Worm (Caenorhabditis elegans) whole organism, L4 larva: Measurements from ENCODE around the gene srx-131.

Source experiments
- D1046.2 ChIP-seq: fragments of 200-800 bp; sonication (Bioruptor generic); IDR thresholded peaks from 2 replicates; pipeline ENCODE4 v1.3.6; 2022; ENCODE audit warnings: missing genetic modification characterization, missing compliant biosample characterization
- T20F7.1 ChIP-seq: fragments of 200-800 bp; sonication (Bioruptor generic); optimal IDR thresholded peaks from 2 replicates; lab custom pipeline; 2018; ENCODE audit warnings: mild to moderate bottlenecking, missing genetic modification characterization, missing compliant biosample characterization
- T26A8.4 ChIP-seq: fragments of 200-800 bp; sonication (Bioruptor generic); IDR thresholded peaks from 2 replicates; pipeline ENCODE4 v1.3.6; 2022; ENCODE audit warnings: missing genetic modification characterization, missing compliant biosample characterization
- Y105C5A.15 ChIP-seq: fragments of 200-800 bp; sonication (Bioruptor generic); IDR thresholded peaks from 2 replicates; pipeline ENCODE4 v1.3.6; 2022; ENCODE audit warnings: missing genetic modification characterization, missing compliant biosample characterization
- Y75B8A.6 ChIP-seq: fragments of 200-800 bp; sonication (Bioruptor generic); IDR thresholded peaks from 2 replicates; pipeline ENCODE4 v1.3.6; 2022; ENCODE audit warnings: missing genetic modification reagents, missing genetic modification characterization, missing compliant biosample characterization
- ZK337.2 ChIP-seq: fragments of 200-800 bp; sonication (Bioruptor generic); IDR thresholded peaks from 2 replicates; pipeline ENCODE4 v1.3.6; 2022; ENCODE audit warnings: missing genetic modification reagents, missing genetic modification characterization, missing compliant biosample characterization
- aly-2 ChIP-seq: sonication (generic microtip); optimal IDR thresholded peaks from 2 replicates; lab custom pipeline; 2018; ENCODE audit warnings: missing biosample characterization, missing genetic modification characterization
- ama-1 ChIP-seq: fragments of 150-350 bp; optimal IDR thresholded peaks from 2 replicates; lab custom pipeline; 2014; ENCODE audit warnings: inconsistent platforms, mixed read lengths
- arid-1 ChIP-seq: fragments of 200-800 bp; sonication (Bioruptor generic); conservative IDR thresholded peaks from 2 replicates; pipeline ENCODE4 v1.3.6; 2022; ENCODE audit warnings: missing genetic modification reagents, missing genetic modification characterization, missing compliant biosample characterization
- attf-4 ChIP-seq: sonication (generic microtip); optimal IDR thresholded peaks from 3 replicates; lab custom pipeline; 2017; ENCODE audit warnings: missing biosample characterization, missing genetic modification characterization
- ceh-28 ChIP-seq: fragments of 150-350 bp; optimal IDR thresholded peaks from 2 replicates; lab custom pipeline; 2014; ENCODE audit warnings: missing biosample characterization, missing genetic modification reagents, missing genetic modification characterization
- ceh-44 ChIP-seq: fragments of 200-800 bp; sonication (Bioruptor generic); IDR thresholded peaks from 2 replicates; pipeline ENCODE4 v1.3.6; 2022; ENCODE audit warnings: missing genetic modification reagents, missing genetic modification characterization, missing compliant biosample characterization
- ceh-82 ChIP-seq: sonication (generic microtip); optimal IDR thresholded peaks from 2 replicates; lab custom pipeline; 2017; ENCODE audit warnings: missing biosample characterization, missing genetic modification characterization
- ces-1 ChIP-seq: fragments of 150-350 bp; sonication (generic microtip); optimal IDR thresholded peaks from 4 replicates; lab custom pipeline; 2014; ENCODE audit warnings: missing biosample characterization, missing genetic modification reagents, missing genetic modification characterization
- cey-2 ChIP-seq: sonication (generic microtip); optimal IDR thresholded peaks from 3 replicates; lab custom pipeline; 2017; ENCODE audit warnings: missing genetic modification characterization, mild to moderate bottlenecking, missing compliant biosample characterization, antibody characterized with exemption, borderline replicate concordance; ENCODE audit not compliant: insufficient read depth
- ctbp-1 ChIP-seq: fragments of 200-800 bp; sonication (Bioruptor generic); IDR thresholded peaks from 2 replicates; pipeline ENCODE4 v1.3.6; 2022; ENCODE audit warnings: missing genetic modification reagents, missing genetic modification characterization, missing compliant biosample characterization
- dmd-8 ChIP-seq: fragments of 200-800 bp; sonication (Bioruptor generic); IDR thresholded peaks from 2 replicates; pipeline ENCODE4 v1.3.6; 2022; ENCODE audit warnings: missing genetic modification characterization, missing compliant biosample characterization
- dpl-1 ChIP-seq: fragments of 150-350 bp; optimal IDR thresholded peaks from 2 replicates; lab custom pipeline; 2014; ENCODE audit warnings: missing biosample characterization, missing genetic modification reagents, missing genetic modification characterization
- egl-27 ChIP-seq: sonication (generic microtip); optimal IDR thresholded peaks from 3 replicates; lab custom pipeline; 2017; ENCODE audit warnings: missing biosample characterization, missing genetic modification reagents, missing genetic modification characterization
- egl-43 ChIP-seq: fragments of 200-800 bp; sonication (Bioruptor generic); IDR thresholded peaks from 2 replicates; pipeline ENCODE4 v1.3.6; 2022; ENCODE audit warnings: missing genetic modification reagents, missing genetic modification characterization, missing compliant biosample characterization
- gei-8 ChIP-seq: fragments of 200-800 bp; sonication (Bioruptor generic); optimal IDR thresholded peaks from 2 replicates; lab custom pipeline; 2018; ENCODE audit warnings: mild to moderate bottlenecking, missing genetic modification characterization, missing compliant biosample characterization
- hlh-30 ChIP-seq: sonication (generic microtip); optimal IDR thresholded peaks from 2 replicates; lab custom pipeline; 2017; ENCODE audit warnings: antibody characterized with exemption, mild to moderate bottlenecking, missing genetic modification characterization, missing compliant biosample characterization; ENCODE audit not compliant: insufficient read depth
- hmg-1.1 ChIP-seq: fragments of 200-800 bp; sonication (Bioruptor generic); IDR thresholded peaks from 2 replicates; pipeline ENCODE4 v1.3.6; 2022; ENCODE audit warnings: missing genetic modification reagents, missing genetic modification characterization, missing compliant biosample characterization
- jun-1 ChIP-seq: fragments of 150-350 bp; optimal IDR thresholded peaks from 2 replicates; lab custom pipeline; 2014; ENCODE audit warnings: missing biosample characterization, missing genetic modification reagents, missing genetic modification characterization
- lin-13 ChIP-seq: fragments of 150-350 bp; optimal IDR thresholded peaks from 2 replicates; lab custom pipeline; 2014; ENCODE audit warnings: missing biosample characterization, missing genetic modification reagents, missing genetic modification characterization
- lin-29 ChIP-seq: fragments of 200-800 bp; sonication (Bioruptor generic); IDR thresholded peaks from 2 replicates; pipeline ENCODE4 v1.3.6; 2022; ENCODE audit warnings: missing genetic modification reagents, missing genetic modification characterization, missing compliant biosample characterization
- lsy-2 ChIP-seq, 2 experiments: fragments of 150-350 bp in 1 of 2; sonication (generic microtip) in 1 of 2; optimal IDR thresholded peaks; 2 replicates each; lab custom pipeline; 2014 to 2017; ENCODE audit warnings: missing biosample characterization in 2 of 2, missing genetic modification characterization in 2 of 2
- nhr-10 ChIP-seq: fragments of 150-350 bp; optimal IDR thresholded peaks from 2 replicates; lab custom pipeline; 2014; ENCODE audit warnings: missing biosample characterization, missing genetic modification characterization
- nhr-11 ChIP-seq: fragments of 150-350 bp; optimal IDR thresholded peaks from 2 replicates; lab custom pipeline; 2014; ENCODE audit warnings: missing biosample characterization, missing genetic modification characterization
- nhr-237 ChIP-seq: sonication (generic microtip); optimal IDR thresholded peaks from 2 replicates; lab custom pipeline; 2017; ENCODE audit warnings: missing biosample characterization, missing genetic modification characterization
- nhr-25 ChIP-seq: sonication (generic microtip); optimal IDR thresholded peaks from 2 replicates; lab custom pipeline; 2017; ENCODE audit warnings: missing genetic modification characterization, mild to moderate bottlenecking, missing compliant biosample characterization, antibody characterized with exemption, moderate library complexity, borderline replicate concordance; ENCODE audit not compliant: insufficient read depth
- nhr-28 ChIP-seq: fragments of 150-350 bp; optimal IDR thresholded peaks from 2 replicates; lab custom pipeline; 2014; ENCODE audit warnings: missing biosample characterization, missing genetic modification characterization
- nhr-41 ChIP-seq: fragments of 200-800 bp; sonication (Bioruptor generic); IDR thresholded peaks from 2 replicates; pipeline ENCODE4 v1.3.6; 2022; ENCODE audit warnings: missing genetic modification reagents, missing genetic modification characterization, missing compliant biosample characterization
- nhr-6 ChIP-seq: fragments of 150-350 bp; optimal IDR thresholded peaks from 2 replicates; lab custom pipeline; 2014; ENCODE audit warnings: missing biosample characterization, missing genetic modification characterization
- nhr-76 ChIP-seq: fragments of 150-350 bp; optimal IDR thresholded peaks from 2 replicates; lab custom pipeline; 2014; ENCODE audit warnings: missing biosample characterization, missing genetic modification characterization
- nhr-77 ChIP-seq: fragments of 150-350 bp; optimal IDR thresholded peaks from 2 replicates; lab custom pipeline; 2014; ENCODE audit warnings: missing biosample characterization, missing genetic modification characterization
- rbr-2 ChIP-seq: sonication (generic microtip); optimal IDR thresholded peaks from 2 replicates; lab custom pipeline; 2016; ENCODE audit warnings: missing genotype, missing genetic modification characterization, missing compliant biosample characterization
- saeg-2 ChIP-seq: fragments of 200-800 bp; sonication (Bioruptor generic); IDR thresholded peaks from 2 replicates; pipeline ENCODE4 v1.3.6; 2022; ENCODE audit warnings: missing genetic modification reagents, missing genetic modification characterization, missing compliant biosample characterization
- sdz-12 ChIP-seq: fragments of 200-800 bp; sonication (Bioruptor generic); optimal IDR thresholded peaks from 2 replicates; lab custom pipeline; 2018; ENCODE audit warnings: mild to moderate bottlenecking, missing genetic modification characterization, missing compliant biosample characterization
- tag-97 ChIP-seq: fragments of 200-800 bp; sonication (Bioruptor generic); IDR thresholded peaks from 2 replicates; pipeline ENCODE4 v1.3.6; 2022; ENCODE audit warnings: missing genetic modification characterization, missing compliant biosample characterization
- tra-1 ChIP-seq: fragments of 200-800 bp; sonication (Bioruptor generic); IDR thresholded peaks from 2 replicates; pipeline ENCODE4 v1.3.6; 2022; ENCODE audit warnings: missing genetic modification reagents, missing genetic modification characterization, missing compliant biosample characterization
- unc-130 ChIP-seq: sonication (generic microtip); optimal IDR thresholded peaks from 2 replicates; lab custom pipeline; 2016; ENCODE audit warnings: missing genetic modification reagents, missing genetic modification characterization, missing compliant biosample characterization
- unc-62 ChIP-seq, 3 experiments: fragments of 150-350 bp in 1 of 3; sonication (generic microtip); optimal IDR thresholded peaks in 2 of 3; peaks in 1 of 3; 1 replicate in 1 of 3; 2 replicates in 2 of 3; lab custom pipeline; 2014 to 2017; ENCODE audit warnings: missing biosample characterization in 3 of 3, missing genetic modification characterization in 3 of 3, missing genetic modification reagents in 3 of 3, missing genotype in 1 of 3
- ztf-11 ChIP-seq: fragments of 150-350 bp; optimal IDR thresholded peaks from 2 replicates; lab custom pipeline; 2014; ENCODE audit warnings: missing biosample characterization, missing genetic modification characterization

srx-131 gene

ce11 chrV:13869551-13869950 lies 24.3 kb downstream of the srx-131 start:
- TF ChIP-seq nhr-11 (tag; lab: Kevin White, UChicago) (peak; percentile 100), nhr-28 (tag; lab: Kevin White, UChicago) (peak; percentile 89), nhr-237 (tag; lab: Kevin White, UChicago) (no peak)

- TF ChIP-seq unc-62 (GFP tag; optimal IDR thresholded peaks at IDR 0.05 in 1 of 2; lab: Kevin White, UChicago), result no peak
- TF ChIP-seq unc-62 (tag; optimal IDR thresholded peaks at IDR 0.05; lab: Kevin White, UChicago), result no peak
- no peak for TF ChIP-seq D1046.2 (GFP tag; lab: Robert Waterston, UW)
- TF ChIP-seq saeg-2 (GFP tag; lab: Robert Waterston, UW), result no peak
- no peak for TF ChIP-seq cey-2 (tag; lab: Kevin White, UChicago)
- TF ChIP-seq rbr-2, result no peak
- TF ChIP-seq ceh-82 (tag; lab: Kevin White, UChicago), result no peak
- TF ChIP-seq hmg-1.1 (GFP tag; lab: Robert Waterston, UW), result no peak
- TF ChIP-seq ZK337.2, result no peak
- TF ChIP-seq nhr-77 (tag; lab: Kevin White, UChicago), result no peak
- TF ChIP-seq aly-2, result no peak
- TF ChIP-seq T26A8.4 (GFP tag; lab: Robert Waterston, UW), result no peak
- no peak for TF ChIP-seq Y75B8A.6
- no peak for TF ChIP-seq T20F7.1
- no peak for TF ChIP-seq ces-1 (GFP tag; lab: Kevin White, UChicago)
- TF ChIP-seq ceh-44 (GFP tag; lab: Robert Waterston, UW), result no peak
- TF ChIP-seq ceh-28 (tag; lab: Kevin White, UChicago), result no peak
- TF ChIP-seq nhr-41 (GFP tag; lab: Robert Waterston, UW), result no peak
- no peak for TF ChIP-seq sdz-12
- no peak for TF ChIP-seq egl-43 (GFP tag; lab: Robert Waterston, UW)
- TF ChIP-seq nhr-25 (tag; lab: Kevin White, UChicago), result no peak
Measured at ce11 chrV:13872895-13873294, 27.7 kb downstream of the srx-131 start, which contains the start of gene cpt-5. TSS of gene cpt-5 (plus strand) at chrV:13873195.

- TF ChIP-seq unc-62 (GFP tag; optimal IDR thresholded peaks at IDR 0.05 in 1 of 2; lab: Kevin White, UChicago), result peak in 1 of 2 experiments; percentile 94
- TF ChIP-seq unc-62 (tag; optimal IDR thresholded peaks at IDR 0.05; lab: Kevin White, UChicago), result no peak
- no peak for TF ChIP-seq Y105C5A.15 (GFP tag; lab: Robert Waterston, UW)
- TF ChIP-seq T26A8.4 (GFP tag; lab: Robert Waterston, UW), result no peak
Measured at ce11 chrV:13873323-13873722, 28.1 kb downstream of the srx-131 start.

DNA sequence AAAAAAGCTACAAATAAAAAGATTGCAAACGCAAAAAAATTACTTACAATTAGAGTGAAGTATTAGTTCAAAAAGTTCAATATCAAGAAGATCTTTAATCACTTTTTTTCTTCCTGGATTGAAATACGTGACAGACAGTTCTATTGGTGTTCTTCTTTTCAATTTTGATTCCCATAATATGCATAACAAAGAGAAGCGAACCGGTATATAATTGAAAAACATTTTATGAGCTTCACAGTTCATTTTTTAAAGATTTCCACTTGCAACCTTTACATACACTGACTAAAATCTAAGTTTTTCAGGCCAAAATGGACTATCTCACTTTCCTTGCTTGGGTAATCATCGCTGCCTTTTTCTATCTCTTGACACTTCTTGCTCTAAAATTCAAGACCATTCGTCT lies 31.3 kb downstream of the srx-131 start, which contains the start of gene T22G5.1:
Gene T22G5.1, plus strand, starts transcription at position 301 of the 400 bp plus-strand sequence.
- TF ChIP-seq sdz-12, result no peak
- TF ChIP-seq dmd-8 (GFP tag; lab: Robert Waterston, UW), result no peak
- TF ChIP-seq cey-2 (tag; lab: Kevin White, UChicago), result no peak
- no peak for TF ChIP-seq lin-13 (GFP tag; lab: Kevin White, UChicago)
- TF ChIP-seq T20F7.1, result no peak
- TF ChIP-seq tag-97 (GFP tag; lab: Robert Waterston, UW), result no peak
- TF ChIP-seq tra-1, result no peak

DNA sequence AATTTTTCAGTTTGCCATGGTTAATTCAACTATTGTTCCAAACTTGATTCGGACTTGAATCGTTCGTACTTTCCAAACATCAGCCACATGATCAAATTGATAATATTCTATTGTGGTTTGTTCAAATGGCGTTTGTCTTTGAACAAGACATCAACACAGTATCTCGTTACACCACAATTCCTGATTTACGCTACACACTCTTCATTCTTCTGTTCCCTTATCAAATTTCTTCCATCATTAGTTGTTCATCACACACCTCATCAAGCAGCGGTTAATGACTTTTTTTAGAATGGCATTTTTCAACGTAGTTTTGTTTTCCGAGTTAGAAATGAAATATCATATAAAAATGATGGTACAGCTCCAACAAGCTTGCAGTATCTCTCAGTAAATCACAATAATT lies 33.0 kb downstream of the srx-131 start:
- no peak for TF ChIP-seq lin-29 (GFP tag; lab: Robert Waterston, UW)
- TF ChIP-seq Y75B8A.6, result no peak
- TF ChIP-seq lsy-2 (tag; optimal IDR thresholded peaks at IDR 0.05; lab: Kevin White, UChicago), result no peak
- no peak for TF ChIP-seq arid-1 (GFP tag; lab: Robert Waterston, UW)
- TF ChIP-seq ctbp-1 (GFP tag; lab: Robert Waterston, UW), result no peak
- no peak for TF ChIP-seq attf-4 (tag; lab: Kevin White, UChicago)
- TF ChIP-seq hlh-30, result peak; percentile 67
- TF ChIP-seq aly-2, result no peak
- TF ChIP-seq dpl-1 (GFP tag; lab: Kevin White, UChicago), result no peak
- TF ChIP-seq nhr-6 (tag; lab: Kevin White, UChicago), result peak; percentile 70
- no peak for TF ChIP-seq ceh-82 (tag; lab: Kevin White, UChicago)
- TF ChIP-seq D1046.2 (GFP tag; lab: Robert Waterston, UW), result no peak
- no peak for TF ChIP-seq jun-1
- peak; percentile 29 for TF ChIP-seq nhr-10
- TF ChIP-seq ztf-11 (tag; lab: Kevin White, UChicago), result no peak
- TF ChIP-seq gei-8 (GFP tag; lab: Kevin White, UChicago), result no peak
- TF ChIP-seq unc-130, result no peak
- no peak for TF ChIP-seq nhr-76 (tag; lab: Kevin White, UChicago)
- TF ChIP-seq ama-1, result no peak
- no peak for TF ChIP-seq egl-27
- TF ChIP-seq lin-13 (GFP tag; lab: Kevin White, UChicago), result peak; percentile 7
